Worm (Caenorhabditis elegans) whole organism, late embryonic: ENCODE results near the gene Y69F12A.1.

Experiments used
- C38D4.7 ChIP-seq: fragments of 200-800 bp; sonication (Bioruptor generic); optimal IDR thresholded peaks from 2 replicates; lab custom pipeline; 2018; ENCODE audit warnings: mild to moderate bottlenecking, missing genetic modification characterization, moderate library complexity, missing compliant biosample characterization
- F13H6.1 ChIP-seq: sonication (generic microtip); optimal IDR thresholded peaks from 2 replicates; lab custom pipeline; 2016; ENCODE audit warnings: missing genetic modification characterization, missing compliant biosample characterization
- K02D7.2 ChIP-seq: sonication (generic microtip); optimal IDR thresholded peaks from 2 replicates; lab custom pipeline; 2017; ENCODE audit warnings: mild to moderate bottlenecking, missing genetic modification characterization, missing compliant biosample characterization
- K09A11.1 ChIP-seq: sonication (generic microtip); optimal IDR thresholded peaks from 2 replicates; lab custom pipeline; 2017; ENCODE audit warnings: antibody characterized with exemption, mild to moderate bottlenecking, missing genetic modification characterization, missing compliant biosample characterization; ENCODE audit not compliant: insufficient read depth
- T23F11.4 ChIP-seq: fragments of 200-800 bp; sonication (Bioruptor generic); optimal IDR thresholded peaks from 2 replicates; lab custom pipeline; 2018; ENCODE audit warnings: mild to moderate bottlenecking, missing genetic modification characterization, missing compliant biosample characterization
- Y22D7AL.16 ChIP-seq: sonication (generic microtip); optimal IDR thresholded peaks from 2 replicates; lab custom pipeline; 2016; ENCODE audit warnings: missing genetic modification characterization, missing compliant biosample characterization
- ama-1 ChIP-seq: fragments of 150-350 bp; optimal IDR thresholded peaks from 2 replicates; lab custom pipeline; 2014
- ceh-2 ChIP-seq: sonication (generic microtip); optimal IDR thresholded peaks from 2 replicates; lab custom pipeline; 2016; ENCODE audit warnings: missing genotype, missing genetic modification characterization, missing compliant biosample characterization
- ceh-6 ChIP-seq: fragments of 200-800 bp; sonication (Bioruptor generic); optimal IDR thresholded peaks from 2 replicates; lab custom pipeline; 2018; ENCODE audit warnings: mild to moderate bottlenecking, missing genetic modification characterization, missing compliant biosample characterization
- fax-1 ChIP-seq: sonication (generic microtip); optimal IDR thresholded peaks from 2 replicates; lab custom pipeline; 2016; ENCODE audit warnings: missing genotype, missing genetic modification characterization, missing compliant biosample characterization
- fkh-10 ChIP-seq: fragments of 150-350 bp; optimal IDR thresholded peaks from 2 replicates; lab custom pipeline; 2014; ENCODE audit warnings: missing biosample characterization, missing genetic modification reagents, missing genetic modification characterization
- fkh-6 ChIP-seq: sonication (generic microtip); optimal IDR thresholded peaks from 2 replicates; lab custom pipeline; 2016; ENCODE audit warnings: missing genetic modification characterization, missing compliant biosample characterization
- hlh-13 ChIP-seq: fragments of 200-800 bp; sonication (Bioruptor generic); optimal IDR thresholded peaks from 2 replicates; lab custom pipeline; 2018; ENCODE audit warnings: mild to moderate bottlenecking, missing genetic modification characterization, missing compliant biosample characterization
- hlh-30 ChIP-seq: sonication (generic microtip); optimal IDR thresholded peaks from 2 replicates; lab custom pipeline; 2017; ENCODE audit warnings: antibody characterized with exemption, missing genetic modification characterization, missing compliant biosample characterization; ENCODE audit not compliant: insufficient read depth
- hlh-6 ChIP-seq: sonication (generic microtip); optimal IDR thresholded peaks from 2 replicates; lab custom pipeline; 2016; ENCODE audit warnings: missing genotype, missing genetic modification characterization, missing compliant biosample characterization
- hlh-8 ChIP-seq: sonication (generic microtip); optimal IDR thresholded peaks from 2 replicates; lab custom pipeline; 2016; ENCODE audit warnings: missing genotype, missing genetic modification characterization, missing compliant biosample characterization
- madf-2 ChIP-seq: sonication (generic microtip); optimal IDR thresholded peaks from 2 replicates; lab custom pipeline; 2017; ENCODE audit warnings: missing genetic modification characterization, missing compliant biosample characterization
- mec-3 ChIP-seq: sonication (generic microtip); optimal IDR thresholded peaks from 2 replicates; lab custom pipeline; 2016; ENCODE audit warnings: borderline replicate concordance, missing genetic modification characterization, missing compliant biosample characterization
- nfya-1 ChIP-seq: sonication (generic microtip); optimal IDR thresholded peaks from 2 replicates; lab custom pipeline; 2017; ENCODE audit warnings: missing genetic modification characterization, mild to moderate bottlenecking, missing compliant biosample characterization, antibody characterized with exemption, moderate library complexity
- npax-4 ChIP-seq: sonication (generic microtip); optimal IDR thresholded peaks from 2 replicates; lab custom pipeline; 2016; ENCODE audit warnings: missing genetic modification characterization, missing compliant biosample characterization
- odd-2 ChIP-seq: sonication (generic microtip); optimal IDR thresholded peaks from 2 replicates; lab custom pipeline; 2017; ENCODE audit warnings: antibody characterized with exemption, mild to moderate bottlenecking, missing genetic modification characterization, missing compliant biosample characterization
- pat-9 ChIP-seq: fragments of 200-800 bp; sonication (Bioruptor generic); optimal IDR thresholded peaks from 2 replicates; lab custom pipeline; 2018; ENCODE audit warnings: mild to moderate bottlenecking, missing genetic modification characterization, moderate library complexity, missing compliant biosample characterization
- ref-2 ChIP-seq: sonication (generic microtip); optimal IDR thresholded peaks from 2 replicates; lab custom pipeline; 2016; ENCODE audit warnings: missing genetic modification characterization, missing compliant biosample characterization
- rnt-1 ChIP-seq: sonication (generic microtip); optimal IDR thresholded peaks from 2 replicates; lab custom pipeline; 2016; ENCODE audit warnings: missing genetic modification characterization, missing compliant biosample characterization
- sdc-2 ChIP-seq: sonication (generic microtip); optimal IDR thresholded peaks from 2 replicates; lab custom pipeline; 2016; ENCODE audit warnings: missing genotype, missing genetic modification characterization, missing compliant biosample characterization
- sox-2 ChIP-seq: fragments of 200-800 bp; sonication (Bioruptor generic); IDR thresholded peaks from 2 replicates; pipeline ENCODE4 v1.3.6; 2022; ENCODE audit warnings: missing genetic modification reagents, missing genetic modification characterization, missing compliant biosample characterization
- syd-9 ChIP-seq: sonication (generic microtip); optimal IDR thresholded peaks from 2 replicates; lab custom pipeline; 2016; ENCODE audit warnings: mild to moderate bottlenecking, missing genetic modification characterization, moderate library complexity, missing compliant biosample characterization
- ttx-3 ChIP-seq: sonication (generic microtip); optimal IDR thresholded peaks from 2 replicates; lab custom pipeline; 2016; ENCODE audit warnings: missing genetic modification reagents, missing genetic modification characterization, missing compliant biosample characterization
- unc-3 ChIP-seq, 2 experiments: fragments of 200-800 bp in 1 of 2; sonication (Bioruptor generic) in 1 of 2; sonication (generic microtip) in 1 of 2; conservative IDR thresholded peaks in 1 of 2; optimal IDR thresholded peaks in 1 of 2; 2 replicates each; pipeline versions ENCODE4 v1.3.6 to Lab custom; 2016 to 2022; ENCODE audit warnings: missing compliant biosample characterization in 2 of 2, missing genetic modification characterization in 2 of 2, missing genetic modification reagents in 1 of 2
- unc-55 ChIP-seq: sonication (generic microtip); optimal IDR thresholded peaks from 2 replicates; lab custom pipeline; 2017; ENCODE audit warnings: missing biosample characterization, missing genetic modification reagents, missing genetic modification characterization
- zip-5 ChIP-seq: sonication (generic microtip); optimal IDR thresholded peaks from 2 replicates; lab custom pipeline; 2016; ENCODE audit warnings: missing genetic modification characterization, missing compliant biosample characterization
- ztf-16 ChIP-seq: sonication (generic microtip); optimal IDR thresholded peaks from 2 replicates; lab custom pipeline; 2017; ENCODE audit warnings: missing genetic modification characterization, missing compliant biosample characterization

Gene Y69F12A.1

ce11 chrIII:7456640-7457039 lies at the start of gene Y69F12A.1:
Gene Y69F12A.1, plus strand, starts transcription at chrIII:7456940.
- TF ChIP-seq Y22D7AL.16 (tag; lab: Kevin White, UChicago) = no peak
- TF ChIP-seq F13H6.1 (tag; lab: Kevin White, UChicago) = no peak
- TF ChIP-seq fax-1 (tag; lab: Kevin White, UChicago) = no peak
- no peak for TF ChIP-seq hlh-30 (tag; lab: Kevin White, UChicago)
- TF ChIP-seq ref-2 (tag; lab: Kevin White, UChicago) = no peak
- TF ChIP-seq T23F11.4 (GFP tag; lab: Kevin White, UChicago) = no peak
- no peak for TF ChIP-seq rnt-1 (tag; lab: Kevin White, UChicago)
- TF ChIP-seq fkh-10 = no peak
- no peak for TF ChIP-seq fkh-6
- no peak for TF ChIP-seq zip-5
- no peak for TF ChIP-seq odd-2 (tag; lab: Kevin White, UChicago)
- no peak for TF ChIP-seq K09A11.1 (tag; lab: Kevin White, UChicago)
- no peak for TF ChIP-seq nfya-1 (tag; lab: Kevin White, UChicago)

- TF ChIP-seq npax-4 (no peak), ttx-3 (tag; lab: Kevin White, UChicago) (no peak), unc-55 (GFP tag; lab: Kevin White, UChicago) (peak; percentile 25), C38D4.7 (no peak), Y22D7AL.16 (tag; lab: Kevin White, UChicago) (no peak)
Measured at ce11 chrIII:7453653-7454124, 3.1 kb upstream of the Y69F12A.1 start, which contains the start of gene alh-12. Gene alh-12, plus strand, starts transcription at chrIII:7454074.

ce11 chrIII:7458846-7459365 lies 2.2 kb downstream of the Y69F12A.1 start, which contains the start of the genes fipr-19 and fipr-18:
Gene fipr-19, minus strand, starts transcription at chrIII:7458946.
Gene fipr-18, plus strand, starts transcription at chrIII:7459315.
- TF ChIP-seq hlh-13 (GFP tag; lab: Kevin White, UChicago) (no peak), odd-2 (tag; lab: Kevin White, UChicago) (no peak)

ce11 chrIII:7460018-7460417 lies 3.3 kb downstream of the Y69F12A.1 start, which contains the start of gene mls-1:
Gene mls-1, plus strand, starts transcription at chrIII:7460341.
- TF ChIP-seq syd-9 = no peak
- no peak for TF ChIP-seq ceh-6 (GFP tag; lab: Kevin White, UChicago)
- no peak for TF ChIP-seq madf-2 (tag; lab: Kevin White, UChicago)
- peak; percentile 52 for TF ChIP-seq hlh-8 (tag; lab: Kevin White, UChicago)

DNA sequence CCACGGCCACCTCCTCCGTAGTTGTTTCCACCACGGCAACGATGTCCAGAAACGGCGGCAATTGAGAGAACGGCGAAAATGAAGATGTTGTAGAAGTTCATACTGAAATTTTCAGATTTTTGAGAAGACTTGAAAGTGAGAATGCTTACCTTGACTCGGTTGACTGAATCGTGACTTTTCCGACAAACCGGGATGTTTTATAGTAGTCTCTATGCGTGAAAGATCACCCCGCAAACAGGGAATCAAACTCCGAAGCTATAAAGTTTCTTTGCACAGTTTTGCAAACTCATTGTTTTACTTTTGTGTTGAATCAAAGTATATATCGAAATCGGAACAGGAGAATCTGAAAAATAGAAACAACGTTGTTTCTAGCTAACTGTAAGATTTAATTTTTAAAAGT lies 5.6 kb downstream of the Y69F12A.1 start, which contains the start of gene fipr-20:
Gene fipr-20, minus strand, starts transcription at position 101 of the 400 bp plus-strand sequence.
- TF ChIP-seq mec-3 (no peak), unc-3 (GFP tag; conservative IDR thresholded peaks at IDR 0.05; lab: Robert Waterston, UW) (no peak), unc-3 (tag; optimal IDR thresholded peaks at IDR 0.05; lab: Kevin White, UChicago) (no peak), sdc-2 (no peak)

DNA sequence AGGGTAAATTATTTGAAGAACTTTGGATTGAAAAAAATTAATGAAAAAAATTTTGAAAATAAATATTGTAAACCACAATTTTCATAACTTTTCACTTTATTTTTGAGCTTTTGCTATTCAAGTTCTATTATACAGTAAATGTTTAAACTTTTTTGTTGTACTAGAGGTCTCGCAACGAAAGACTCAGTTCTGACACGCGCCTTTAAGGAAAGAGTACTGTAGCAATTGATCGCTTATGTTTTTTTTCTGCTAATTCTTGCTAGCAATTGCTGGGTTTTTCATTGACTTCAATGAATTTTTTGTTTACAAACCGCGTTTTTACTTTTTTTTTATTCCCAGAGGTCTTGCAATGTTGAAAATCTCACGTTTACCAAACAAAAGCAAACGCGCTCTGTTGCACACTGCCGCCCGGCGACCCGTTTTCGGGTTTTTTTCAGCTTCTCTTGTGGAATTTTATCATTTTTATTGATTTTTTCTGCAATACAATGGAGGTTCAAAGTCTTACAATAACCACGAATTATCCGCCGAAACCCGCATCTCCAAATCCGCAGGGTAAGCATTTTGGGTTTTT lies 6.8 kb downstream of the Y69F12A.1 start, which contains the start of gene H14A12.3:
Gene H14A12.3, plus strand, starts transcription at position 360 of the 571 bp plus-strand sequence.
- TF ChIP-seq npax-4 = no peak
- TF ChIP-seq ceh-6 (GFP tag; lab: Kevin White, UChicago) = no peak
- no peak for TF ChIP-seq ama-1 (lab: Kevin White, UChicago)
- TF ChIP-seq ceh-2 = no peak
- no peak for TF ChIP-seq sox-2 (GFP tag; lab: Robert Waterston, UW)
- TF ChIP-seq ttx-3 (tag; lab: Kevin White, UChicago) = no peak
- no peak for TF ChIP-seq Y22D7AL.16 (tag; lab: Kevin White, UChicago)
- no peak for TF ChIP-seq hlh-6
- TF ChIP-seq pat-9 (tag; lab: Kevin White, UChicago) = no peak
- TF ChIP-seq K09A11.1 (tag; lab: Kevin White, UChicago) = no peak
- no peak for TF ChIP-seq ztf-16 (tag; lab: Kevin White, UChicago)
- no peak for TF ChIP-seq C38D4.7
- TF ChIP-seq K02D7.2 (tag; lab: Kevin White, UChicago) = no peak
- no peak for TF ChIP-seq hlh-30 (tag; lab: Kevin White, UChicago)
